Fruit fly (Drosophila melanogaster) Kc167 (cell line): ENCODE data around the gene TotM.

Experiments
- h ChIP-seq: fragments of >200 bp; optimal IDR thresholded peaks from 3 replicates; lab custom pipeline; 2018; ENCODE audit warnings: missing external identifiers
- insv ChIP-seq: fragments of >200 bp; optimal IDR thresholded peaks from 3 replicates; lab custom pipeline; 2018; ENCODE audit warnings: missing external identifiers
- psq ChIP-seq: fragments of >200 bp; optimal IDR thresholded peaks from 2 replicates; lab custom pipeline; 2017; ENCODE audit warnings: missing external identifiers
- ttk ChIP-seq: sonication (Bioruptor generic); optimal IDR thresholded peaks from 2 replicates; lab custom pipeline; 2017; ENCODE audit warnings: missing external identifiers

DNA sequence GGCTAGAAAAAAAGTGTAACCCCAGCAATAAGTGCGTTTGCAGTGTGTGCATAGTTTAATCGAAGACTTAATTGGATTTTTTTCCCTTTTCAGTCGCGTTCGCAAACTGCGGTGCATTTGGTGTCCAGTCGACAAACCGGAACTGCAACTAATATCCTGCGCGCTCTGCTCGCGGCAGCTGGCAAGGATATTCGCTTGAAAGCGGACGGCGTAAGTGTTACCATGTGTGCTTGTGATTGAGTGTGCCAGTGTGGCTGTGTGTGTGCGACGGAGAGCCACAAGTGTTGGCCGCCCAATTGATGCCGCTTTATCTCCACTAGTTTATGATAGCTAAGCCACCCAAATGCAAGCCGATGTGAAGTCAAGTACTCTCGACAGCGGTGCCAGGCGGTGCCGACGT, 23.8 kb downstream of the TotM start:
- no peak for TF ChIP-seq insv (lab: Kevin White, UChicago)
- TF ChIP-seq psq (lab: Kevin White, UChicago), result no peak
- TF ChIP-seq h, result no peak
- no peak for TF ChIP-seq ttk (lab: Kevin White, UChicago)
